Worm (Caenorhabditis elegans) whole organism, L1 larva: ENCODE data around the gene T01B7.5.

ENCODE experiments used
- C04F5.9 ChIP-seq: sonication (generic microtip); optimal IDR thresholded peaks from 2 replicates; lab custom pipeline; 2016; ENCODE audit warnings: missing genetic modification characterization, missing compliant biosample characterization
- C16A3.4 ChIP-seq: fragments of 150-350 bp; optimal IDR thresholded peaks from 2 replicates; lab custom pipeline; 2014; ENCODE audit warnings: missing biosample characterization, missing genetic modification characterization
- C34B4.2 ChIP-seq: sonication (generic microtip); optimal IDR thresholded peaks from 2 replicates; lab custom pipeline; 2017; ENCODE audit warnings: mild to moderate bottlenecking, missing genetic modification characterization, missing compliant biosample characterization
- aly-2 ChIP-seq: fragments of 150-350 bp; optimal IDR thresholded peaks from 2 replicates; lab custom pipeline; 2014; ENCODE audit warnings: missing biosample characterization, missing genetic modification characterization
- ama-1 ChIP-seq: fragments of 150-350 bp; optimal IDR thresholded peaks from 2 replicates; lab custom pipeline; 2014
- ceh-63 ChIP-seq: fragments of 200-800 bp; sonication (Bioruptor generic); optimal IDR thresholded peaks from 2 replicates; lab custom pipeline; 2018; ENCODE audit warnings: mild to moderate bottlenecking, missing genetic modification characterization, missing compliant biosample characterization
- ceh-8 ChIP-seq: fragments of 200-800 bp; sonication (Bioruptor generic); optimal IDR thresholded peaks from 2 replicates; lab custom pipeline; 2018; ENCODE audit warnings: mild to moderate bottlenecking, missing genetic modification characterization, moderate library complexity, missing compliant biosample characterization
- ceh-82 ChIP-seq, 3 experiments: fragments of 150-350 bp in 1 of 3; sonication (generic microtip) in 2 of 3; optimal IDR thresholded peaks; 2 replicates each; lab custom pipeline; 2014 to 2017; ENCODE audit warnings: missing biosample characterization in 3 of 3, missing genetic modification characterization in 3 of 3
- dpl-1 ChIP-seq, 3 experiments: fragments of 150-350 bp in 2 of 3; sonication (generic microtip) in 1 of 3; optimal IDR thresholded peaks; 2 replicates each; lab custom pipeline; 2014 to 2017; ENCODE audit warnings: missing biosample characterization in 3 of 3, missing genetic modification characterization in 3 of 3, missing genetic modification reagents in 3 of 3
- dsc-1 ChIP-seq: sonication (generic microtip); optimal IDR thresholded peaks from 2 replicates; lab custom pipeline; 2016; ENCODE audit warnings: mild to moderate bottlenecking, missing genetic modification characterization, missing compliant biosample characterization
- efl-1 ChIP-seq, 4 experiments: fragments of 150-350 bp; optimal IDR thresholded peaks in 3 of 4; peaks in 1 of 4; 1 replicate in 1 of 4; 2 replicates in 3 of 4; lab custom pipeline; 2014; ENCODE audit warnings: missing biosample characterization in 2 of 4, missing genetic modification characterization in 2 of 4, missing genetic modification reagents in 2 of 4
- egl-27 ChIP-seq, 2 experiments: fragments of 150-350 bp in 1 of 2; sonication (generic microtip); optimal IDR thresholded peaks; 3 replicates each; lab custom pipeline; 2017 to 2018; ENCODE audit warnings: missing biosample characterization in 2 of 2, missing genetic modification characterization in 2 of 2, missing genetic modification reagents in 2 of 2
- elt-2 ChIP-seq: sonication (generic microtip); optimal IDR thresholded peaks from 2 replicates; lab custom pipeline; 2016; ENCODE audit warnings: missing genetic modification characterization, mild to moderate bottlenecking, inconsistent platforms, missing compliant biosample characterization, missing genetic modification reagents
- elt-3 ChIP-seq, 6 experiments: fragments of 150-350 bp in 1 of 6; sonication (generic microtip); optimal IDR thresholded peaks; 2 replicates each; lab custom pipeline; 2017 to 2018; ENCODE audit warnings: missing biosample characterization in 6 of 6, missing genetic modification characterization in 6 of 6, inconsistent platforms in 1 of 6
- ets-5 ChIP-seq: fragments of 200-800 bp; sonication (Bioruptor generic); IDR thresholded peaks from 2 replicates; pipeline ENCODE4 v1.3.6; 2022; ENCODE audit warnings: missing genetic modification characterization, missing compliant biosample characterization
- fkh-8 ChIP-seq: sonication (generic microtip); optimal IDR thresholded peaks from 2 replicates; lab custom pipeline; 2016; ENCODE audit warnings: mild to moderate bottlenecking, missing genetic modification characterization, missing compliant biosample characterization
- hlh-4 ChIP-seq: sonication (generic microtip); optimal IDR thresholded peaks from 2 replicates; lab custom pipeline; 2016; ENCODE audit warnings: mild to moderate bottlenecking, missing genetic modification characterization, missing compliant biosample characterization
- hpl-2 ChIP-seq: fragments of 150-350 bp; optimal IDR thresholded peaks from 2 replicates; lab custom pipeline; 2014; ENCODE audit warnings: missing biosample characterization, missing genetic modification reagents, missing genetic modification characterization
- isw-1 ChIP-seq: fragments of 200-800 bp; sonication (Bioruptor generic); IDR thresholded peaks from 2 replicates; pipeline ENCODE4 v1.3.6; 2022; ENCODE audit warnings: missing genetic modification characterization, missing compliant biosample characterization
- jun-1 ChIP-seq: fragments of 150-350 bp; optimal IDR thresholded peaks from 2 replicates; lab custom pipeline; 2014; ENCODE audit warnings: missing biosample characterization, missing genetic modification reagents, missing genetic modification characterization
- lin-13 ChIP-seq: fragments of 150-350 bp; optimal IDR thresholded peaks from 2 replicates; lab custom pipeline; 2014; ENCODE audit warnings: missing biosample characterization, missing genetic modification reagents, missing genetic modification characterization
- lin-35 ChIP-seq, 2 experiments: fragments of 150-350 bp; optimal IDR thresholded peaks; 2 replicates each; lab custom pipeline; 2014; ENCODE audit warnings: missing biosample characterization in 2 of 2, missing genetic modification characterization in 2 of 2, missing genetic modification reagents in 2 of 2
- lsy-2 ChIP-seq, 2 experiments: fragments of 150-350 bp; optimal IDR thresholded peaks; 2 replicates each; lab custom pipeline; 2014; ENCODE audit warnings: missing biosample characterization in 2 of 2, missing genetic modification characterization in 2 of 2
- mdl-1 ChIP-seq, 2 experiments: fragments of 150-350 bp; optimal IDR thresholded peaks; 2 replicates each; lab custom pipeline; 2014 to 2017; ENCODE audit warnings: missing biosample characterization in 2 of 2, missing genetic modification characterization in 2 of 2, inconsistent platforms in 1 of 2
- mef-2 ChIP-seq: fragments of 150-350 bp; optimal IDR thresholded peaks from 2 replicates; lab custom pipeline; 2014; ENCODE audit warnings: missing biosample characterization, missing genetic modification characterization
- nhr-19 ChIP-seq: fragments of 200-800 bp; sonication (Bioruptor generic); conservative IDR thresholded peaks from 2 replicates; pipeline ENCODE4 v1.3.6; 2022; ENCODE audit warnings: missing genetic modification characterization, missing compliant biosample characterization
- nhr-20 ChIP-seq: sonication (generic microtip); optimal IDR thresholded peaks from 2 replicates; lab custom pipeline; 2016; ENCODE audit warnings: mild to moderate bottlenecking, missing genetic modification characterization, missing compliant biosample characterization
- nhr-28 ChIP-seq: fragments of 150-350 bp; optimal IDR thresholded peaks from 2 replicates; lab custom pipeline; 2014; ENCODE audit warnings: missing biosample characterization, missing genetic modification characterization
- nhr-47 ChIP-seq: sonication (generic microtip); optimal IDR thresholded peaks from 2 replicates; lab custom pipeline; 2016; ENCODE audit warnings: mild to moderate bottlenecking, missing genetic modification characterization, moderate library complexity, missing compliant biosample characterization
- nhr-77 ChIP-seq: fragments of 150-350 bp; optimal IDR thresholded peaks from 2 replicates; lab custom pipeline; 2014; ENCODE audit warnings: missing biosample characterization, missing genetic modification characterization
- nhr-84 ChIP-seq: sonication (generic microtip); optimal IDR thresholded peaks from 2 replicates; lab custom pipeline; 2017; ENCODE audit warnings: missing biosample characterization, missing genetic modification characterization
- nhr-85 ChIP-seq: sonication (generic microtip); peaks from one replicate; lab custom pipeline; 2016; ENCODE audit warnings: missing genetic modification characterization, inconsistent platforms, missing compliant biosample characterization
- nhr-90 ChIP-seq: sonication (generic microtip); optimal IDR thresholded peaks from 2 replicates; lab custom pipeline; 2016; ENCODE audit warnings: mild to moderate bottlenecking, missing genetic modification characterization, missing compliant biosample characterization; ENCODE audit not compliant: poor library complexity
- pag-3 ChIP-seq: sonication (generic microtip); optimal IDR thresholded peaks from 2 replicates; lab custom pipeline; 2017; ENCODE audit warnings: missing genetic modification characterization, mild to moderate bottlenecking, missing compliant biosample characterization, antibody characterized with exemption, borderline replicate concordance; ENCODE audit not compliant: insufficient read depth
- pax-3 ChIP-seq: fragments of 200-800 bp; sonication (Bioruptor generic); optimal IDR thresholded peaks from 2 replicates; lab custom pipeline; 2018; ENCODE audit warnings: mild to moderate bottlenecking, missing genetic modification characterization, moderate library complexity, missing compliant biosample characterization
- pqm-1 ChIP-seq: sonication (generic microtip); optimal IDR thresholded peaks from 3 replicates; lab custom pipeline; 2017; ENCODE audit warnings: missing biosample characterization, missing genetic modification characterization
- rnt-1 ChIP-seq: sonication (generic microtip); optimal IDR thresholded peaks from 2 replicates; lab custom pipeline; 2016; ENCODE audit warnings: mild to moderate bottlenecking, missing genetic modification characterization, moderate library complexity, missing compliant biosample characterization
- skn-1 ChIP-seq: fragments of 150-350 bp; optimal IDR thresholded peaks from 2 replicates; lab custom pipeline; 2014; ENCODE audit warnings: missing biosample characterization, missing genetic modification characterization
- snu-23 ChIP-seq: sonication (generic microtip); optimal IDR thresholded peaks from 2 replicates; lab custom pipeline; 2016; ENCODE audit warnings: missing genetic modification characterization, missing compliant biosample characterization
- tlp-1 ChIP-seq: fragments of 150-350 bp; optimal IDR thresholded peaks from 2 replicates; lab custom pipeline; 2014; ENCODE audit warnings: missing biosample characterization, missing genetic modification characterization
- unc-130 ChIP-seq: fragments of 150-350 bp; optimal IDR thresholded peaks from 2 replicates; lab custom pipeline; 2017; ENCODE audit warnings: missing biosample characterization, missing genetic modification characterization, inconsistent platforms
- unc-30 ChIP-seq: sonication (generic microtip); optimal IDR thresholded peaks from 2 replicates; lab custom pipeline; 2017; ENCODE audit warnings: missing biosample characterization, missing genetic modification characterization
- unc-62 ChIP-seq: fragments of 150-350 bp; optimal IDR thresholded peaks from 2 replicates; lab custom pipeline; 2014; ENCODE audit warnings: missing biosample characterization, missing genetic modification reagents, missing genetic modification characterization
- unc-86 ChIP-seq: sonication (generic microtip); optimal IDR thresholded peaks from 2 replicates; lab custom pipeline; 2016; ENCODE audit warnings: missing genetic modification characterization, missing compliant biosample characterization
- vab-15 ChIP-seq: sonication (generic microtip); optimal IDR thresholded peaks from 2 replicates; lab custom pipeline; 2017; ENCODE audit warnings: missing genotype, mild to moderate bottlenecking, missing genetic modification characterization, missing compliant biosample characterization
- zag-1 ChIP-seq: fragments of 150-350 bp; optimal IDR thresholded peaks from 2 replicates; lab custom pipeline; 2014; ENCODE audit warnings: missing biosample characterization, missing genetic modification characterization
- zip-4 ChIP-seq: fragments of 200-800 bp; sonication (Bioruptor generic); optimal IDR thresholded peaks from 2 replicates; lab custom pipeline; 2018; ENCODE audit warnings: mild to moderate bottlenecking, missing genetic modification characterization, moderate library complexity, missing compliant biosample characterization
- ztf-11 ChIP-seq, 2 experiments: sonication (generic microtip); optimal IDR thresholded peaks; 2 replicates each; lab custom pipeline; 2016 to 2017; ENCODE audit warnings: missing genetic modification characterization in 2 of 2, missing biosample characterization in 1 of 2, missing compliant biosample characterization in 1 of 2

Gene T01B7.5

DNA sequence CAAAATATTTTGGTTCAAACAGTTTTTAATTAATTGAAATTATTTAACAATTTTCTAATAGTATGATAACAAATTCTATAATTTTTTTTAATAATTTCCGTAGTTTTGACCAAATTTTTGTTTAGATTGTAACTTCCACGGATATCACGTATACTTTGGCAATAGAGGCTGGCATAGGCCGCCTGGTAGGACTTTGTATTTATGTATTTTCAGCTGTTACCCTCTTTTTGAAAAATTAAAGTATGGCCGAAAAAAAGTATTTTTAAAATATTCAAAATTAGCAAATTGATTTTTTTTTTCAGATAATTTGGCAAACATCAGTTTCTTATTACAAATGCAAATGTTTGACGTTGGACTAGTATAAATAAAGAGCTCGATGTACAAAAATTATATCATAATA, 49.8 kb downstream of the T01B7.5 start, which contains the start of the genes nsph-1.1 and K08F8.15:
Gene nsph-1.1, plus strand, starts transcription at position 301 of the 400 bp plus-strand sequence.
Gene K08F8.15, plus strand, starts transcription at position 335 of the 400 bp plus-strand sequence.
- TF ChIP-seq ztf-11 (tag; optimal IDR thresholded peaks at IDR 0.05; lab: Kevin White, UChicago) (no peak), ceh-63 (GFP tag; lab: Kevin White, UChicago) (no peak), C34B4.2 (tag; lab: Kevin White, UChicago) (no peak), snu-23 (GFP tag; lab: Kevin White, UChicago) (no peak), nhr-77 (tag; lab: Kevin White, UChicago) (no peak), skn-1 (no peak)

DNA sequence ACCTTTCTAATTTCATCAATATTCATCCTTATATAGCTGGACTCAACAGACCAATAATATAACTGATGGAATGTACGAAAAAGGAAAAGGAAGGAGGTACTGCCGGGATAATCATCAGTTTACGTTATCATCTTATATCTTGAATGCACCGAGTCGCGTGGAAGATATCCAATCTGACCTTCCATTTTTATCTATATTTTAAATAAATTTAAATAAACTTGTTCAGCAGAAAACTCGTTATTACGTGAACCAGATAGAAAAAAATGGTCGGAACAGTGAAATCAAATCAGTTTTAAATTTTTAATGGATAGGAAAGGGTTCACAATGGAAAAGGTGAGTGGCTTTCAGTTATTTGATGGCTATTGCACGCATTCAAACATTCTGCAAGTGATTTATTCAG, 50.3 kb downstream of the T01B7.5 start, which contains the start of gene pah-1:
Gene pah-1, minus strand, starts transcription at position 101 of the 400 bp plus-strand sequence.
- no peak for TF ChIP-seq C16A3.4 (tag; lab: Kevin White, UChicago)
- no peak for TF ChIP-seq unc-62 (GFP tag; lab: Kevin White, UChicago)
- no peak for TF ChIP-seq unc-30
- TF ChIP-seq elt-2 (tag; lab: Kevin White, UChicago): no peak
- no peak for TF ChIP-seq rnt-1 (tag; lab: Kevin White, UChicago)
- no peak for TF ChIP-seq pqm-1
- TF ChIP-seq zip-4 (GFP tag; lab: Kevin White, UChicago): no peak
- TF ChIP-seq tlp-1: no peak
- no peak for TF ChIP-seq aly-2 (tag; lab: Kevin White, UChicago)
- TF ChIP-seq nhr-47 (tag; lab: Kevin White, UChicago): no peak
- TF ChIP-seq dpl-1 (GFP tag; optimal IDR thresholded peaks at IDR 0.05; lab: Kevin White, UChicago): no peak
- no peak for TF ChIP-seq nhr-19
- TF ChIP-seq ama-1: no peak

DNA sequence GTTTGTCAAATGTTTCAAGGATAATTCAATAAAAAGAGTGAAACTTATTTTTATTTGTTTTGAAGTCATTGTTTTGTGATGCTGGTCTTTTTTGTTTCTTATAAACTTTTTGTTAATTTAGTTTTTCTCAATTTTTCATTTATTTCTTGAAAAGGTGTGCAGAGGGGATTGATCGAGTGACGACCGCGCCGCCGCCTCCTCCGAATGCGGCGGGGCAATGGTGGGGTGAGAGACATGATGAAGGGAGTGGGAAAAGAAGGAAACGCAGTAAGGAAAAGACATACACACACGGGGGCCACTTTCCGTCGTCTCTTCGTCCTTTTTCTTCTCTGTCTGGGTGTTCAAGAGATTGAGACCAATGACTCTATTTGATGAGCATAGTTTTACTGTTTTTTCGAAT, 52.7 kb downstream of the T01B7.5 start:
- TF ChIP-seq nhr-19 (no peak), ceh-82 (tag; optimal IDR thresholded peaks at IDR 0.05; lab: Kevin White, UChicago) (peak in 1 of 3 experiments; percentile 7), unc-130 (tag; lab: Kevin White, UChicago) (no peak), nhr-85 (tag; lab: Kevin White, UChicago) (no peak), zag-1 (no peak), pax-3 (tag; lab: Kevin White, UChicago) (no peak), isw-1 (GFP tag; lab: Robert Waterston, UW) (no peak), C34B4.2 (tag; lab: Kevin White, UChicago) (no peak), rnt-1 (tag; lab: Kevin White, UChicago) (peak; percentile 11), hpl-2 (GFP tag; lab: Kevin White, UChicago) (no peak), egl-27 (tag; optimal IDR thresholded peaks at IDR 0.05; lab: Kevin White, UChicago) (no peak), ceh-63 (GFP tag; lab: Kevin White, UChicago) (no peak), hlh-4 (tag; lab: Kevin White, UChicago) (no peak), lsy-2 (tag; optimal IDR thresholded peaks at IDR 0.05; lab: Kevin White, UChicago) (peak in 1 of 2 experiments; percentile 36), snu-23 (GFP tag; lab: Kevin White, UChicago) (peak; percentile 31), C04F5.9 (tag; lab: Kevin White, UChicago) (no peak), unc-86 (tag; lab: Kevin White, UChicago) (no peak), pag-3 (no peak), lin-35 (GFP tag; optimal IDR thresholded peaks at IDR 0.05; lab: Kevin White, UChicago) (peak in 1 of 2 experiments; percentile 35), lin-13 (GFP tag; lab: Kevin White, UChicago) (no peak), mef-2 (tag; lab: Kevin White, UChicago) (no peak), mdl-1 (tag; optimal IDR thresholded peaks at IDR 0.05; lab: Kevin White, UChicago) (no peak), ets-5 (no peak), dsc-1 (tag; lab: Kevin White, UChicago) (no peak), efl-1 (optimal IDR thresholded peaks at IDR 0.05; lab: Kevin White, UChicago) (peak in 1 of 2 experiments; percentile 15), efl-1 (GFP tag; optimal IDR thresholded peaks at IDR 0.05 in 1 of 2; lab: Kevin White, UChicago) (peak in 1 of 2 experiments; percentile 57), nhr-20 (tag; lab: Kevin White, UChicago) (peak; percentile 12), fkh-8 (tag; lab: Kevin White, UChicago) (no peak), ceh-8 (GFP tag; lab: Kevin White, UChicago) (no peak), unc-30 (no peak), nhr-84 (tag; lab: Kevin White, UChicago) (no peak), vab-15 (tag; lab: Kevin White, UChicago) (no peak), elt-3 (tag; optimal IDR thresholded peaks at IDR 0.05; lab: Kevin White, UChicago) (no peak), nhr-28 (no peak), nhr-90 (no peak), nhr-47 (tag; lab: Kevin White, UChicago) (no peak), C16A3.4 (tag; lab: Kevin White, UChicago) (no peak), jun-1 (tag; lab: Kevin White, UChicago) (no peak)
